Worm (Caenorhabditis elegans): ENCODE data around the gene F44E5.4.

The F44E5.4 gene

ce11 chrII:11709464-11709863, 49.6 kb downstream of the F44E5.4 start, which contains the start of gene fcmt-1:
Gene fcmt-1 (minus strand): TSS chrII:11709564.
- no peak for TF ChIP-seq pes-1 (GFP tag; IDR thresholded peaks at IDR 0.05)
- no peak for TF ChIP-seq scrt-1 (GFP tag; IDR thresholded peaks at IDR 0.05)
- TF ChIP-seq aly-1 (tag; optimal IDR thresholded peaks at IDR 0.05): no peak
- TF ChIP-seq tbx-37 (GFP tag; conservative IDR thresholded peaks at IDR 0.05): no peak
- TF ChIP-seq hmbx-1 (tag; optimal IDR thresholded peaks at IDR 0.05): no peak
- TF ChIP-seq ama-1 (optimal IDR thresholded peaks at IDR 0.05): no peak
- TF ChIP-seq B0310.2 (tag; optimal IDR thresholded peaks at IDR 0.05): no peak
- no peak for TF ChIP-seq ceh-36 (tag; optimal IDR thresholded peaks at IDR 0.05)
- no peak for TF ChIP-seq hmg-4 (GFP tag; optimal IDR thresholded peaks at IDR 0.05)
- no peak for TF ChIP-seq F13C5.2 (tag; optimal IDR thresholded peaks at IDR 0.05)
- no peak for TF ChIP-seq ceh-13 (GFP tag; optimal IDR thresholded peaks at IDR 0.05)
- TF ChIP-seq tbx-11 (GFP tag; IDR thresholded peaks at IDR 0.05): no peak
- no peak for TF ChIP-seq sea-1 (GFP tag; conservative IDR thresholded peaks at IDR 0.05)
- no peak for TF ChIP-seq ets-7 (tag; optimal IDR thresholded peaks at IDR 0.05)
- no peak for TF ChIP-seq hnd-1 (tag; optimal IDR thresholded peaks at IDR 0.05)
- TF ChIP-seq tra-4 (tag; optimal IDR thresholded peaks at IDR 0.05): no peak
- TF ChIP-seq flt-1 (GFP tag; IDR thresholded peaks at IDR 0.05): no peak
